Fruit fly (Drosophila melanogaster) whole organism, embryonic: ENCODE measurements around the gene CG45676.

Experiments
- Adf1 ChIP-seq: fragments of 200-800 bp; sonication (Bioruptor generic); IDR thresholded peaks from 2 replicates; pipeline ENCODE4 v1.3.6; 2022; ENCODE audit warnings: missing biosample characterization, missing genetic modification characterization
- Bgb ChIP-seq: fragments of 200-800 bp; sonication (Bioruptor generic); IDR thresholded peaks from 2 replicates; pipeline ENCODE4 v1.3.6; 2022; ENCODE audit warnings: missing biosample characterization, missing genetic modification characterization; ENCODE audit not compliant: partially characterized antibody
- CG10431 ChIP-seq: fragments of 200-800 bp; sonication (Bioruptor generic); optimal IDR thresholded peaks from 3 replicates; lab custom pipeline; 2018; ENCODE audit warnings: missing biosample characterization, mild to moderate bottlenecking, missing genetic modification characterization
- CG11398 ChIP-seq: fragments of 200-800 bp; sonication (Bioruptor generic); optimal IDR thresholded peaks from 2 replicates; lab custom pipeline; 2016; ENCODE audit warnings: missing biosample characterization, missing genetic modification characterization
- CG11695 ChIP-seq: fragments of 200-800 bp; sonication (Bioruptor generic); IDR thresholded peaks from 3 replicates; pipeline ENCODE4 v1.3.6; 2022; ENCODE audit warnings: missing biosample characterization, missing genetic modification characterization
- CG12769 ChIP-seq: fragments of 200-800 bp; sonication (Bioruptor generic); optimal IDR thresholded peaks from 2 replicates; lab custom pipeline; 2019; ENCODE audit warnings: missing biosample characterization, mild to moderate bottlenecking, missing genetic modification characterization, moderate library complexity
- CG13424 ChIP-seq: fragments of 200-800 bp; sonication (Bioruptor generic); optimal IDR thresholded peaks from 2 replicates; lab custom pipeline; 2019; ENCODE audit warnings: missing biosample characterization, mild to moderate bottlenecking, missing genetic modification characterization, moderate library complexity
- CG15479 ChIP-seq: fragments of 200-800 bp; sonication (Bioruptor generic); optimal IDR thresholded peaks from 3 replicates; lab custom pipeline; 2019; ENCODE audit warnings: missing biosample characterization, mild to moderate bottlenecking, missing genetic modification characterization, moderate library complexity
- CG16815 ChIP-seq: fragments of 200-800 bp; sonication (Bioruptor generic); optimal IDR thresholded peaks from 3 replicates; lab custom pipeline; 2017; ENCODE audit warnings: missing biosample characterization, mild to moderate bottlenecking, missing genetic modification characterization
- CG17385 ChIP-seq: fragments of 200-800 bp; sonication (Bioruptor generic); optimal IDR thresholded peaks from 3 replicates; lab custom pipeline; 2018; ENCODE audit warnings: missing biosample characterization, mild to moderate bottlenecking, missing genetic modification characterization
- CG1792 ChIP-seq: fragments of 200-800 bp; sonication (Bioruptor generic); optimal IDR thresholded peaks from 2 replicates; lab custom pipeline; 2016; ENCODE audit warnings: missing biosample characterization, missing genetic modification characterization
- CG18011 ChIP-seq: fragments of 200-800 bp; sonication (Bioruptor generic); optimal IDR thresholded peaks from 2 replicates; lab custom pipeline; 2017; ENCODE audit warnings: missing biosample characterization, missing genetic modification characterization, mild to moderate bottlenecking, moderate library complexity, missing genotype
- CG30020 ChIP-seq: fragments of 200-800 bp; optimal IDR thresholded peaks from 2 replicates; lab custom pipeline; 2019; ENCODE audit warnings: missing biosample characterization, mild to moderate bottlenecking, missing genetic modification characterization, moderate library complexity
- CG31224 ChIP-seq: fragments of 200-800 bp; sonication (Bioruptor generic); IDR thresholded peaks from 2 replicates; pipeline ENCODE4 v1.3.6; 2022; ENCODE audit warnings: missing biosample characterization, missing genetic modification characterization
- CG32532 ChIP-seq: fragments of 200-800 bp; sonication (Bioruptor generic); IDR thresholded peaks from 2 replicates; pipeline ENCODE4 v1.3.6; 2022; ENCODE audit warnings: missing biosample characterization, missing genetic modification characterization
- CG34376 ChIP-seq: fragments of 200-800 bp; sonication (Bioruptor generic); optimal IDR thresholded peaks from 2 replicates; lab custom pipeline; 2018; ENCODE audit warnings: missing biosample characterization, mild to moderate bottlenecking, missing genetic modification characterization
- CG34422 ChIP-seq: fragments of 200-800 bp; sonication (Bioruptor generic); IDR thresholded peaks from 3 replicates; pipeline ENCODE4 v1.3.6; 2022; ENCODE audit warnings: missing biosample characterization, missing genetic modification characterization
- CG5245 ChIP-seq: fragments of 200-800 bp; sonication (Bioruptor generic); optimal IDR thresholded peaks from 3 replicates; lab custom pipeline; 2016; ENCODE audit warnings: missing biosample characterization, missing genetic modification characterization
- CG7963 ChIP-seq: fragments of 200-800 bp; sonication (Bioruptor generic); IDR thresholded peaks from 3 replicates; pipeline ENCODE4 v1.3.6; 2022; ENCODE audit warnings: missing biosample characterization, missing genetic modification characterization; ENCODE audit not compliant: partially characterized antibody
- CG9609 ChIP-seq: fragments of 200-800 bp; sonication (Bioruptor generic); optimal IDR thresholded peaks from 3 replicates; lab custom pipeline; 2016; ENCODE audit warnings: missing biosample characterization, missing genetic modification characterization
- CG9797 ChIP-seq: fragments of 200-800 bp; sonication (Bioruptor generic); optimal IDR thresholded peaks from 3 replicates; lab custom pipeline; 2018; ENCODE audit warnings: missing biosample characterization, mild to moderate bottlenecking, missing genetic modification characterization
- CG9932 ChIP-seq: fragments of 200-800 bp; sonication (Bioruptor generic); IDR thresholded peaks from 2 replicates; pipeline ENCODE4 v1.3.6; 2022; ENCODE audit warnings: missing biosample characterization, missing genetic modification characterization
- Dad ChIP-seq: fragments of 200-800 bp; sonication (Bioruptor generic); optimal IDR thresholded peaks from 3 replicates; lab custom pipeline; 2016; ENCODE audit warnings: missing biosample characterization, missing genetic modification characterization
- Deaf1 ChIP-seq: fragments of 200-800 bp; optimal IDR thresholded peaks from 3 replicates; lab custom pipeline; 2019; ENCODE audit warnings: missing biosample characterization, mild to moderate bottlenecking, missing genetic modification characterization, moderate library complexity
- Doc2 ChIP-seq: fragments of 200-800 bp; sonication (Bioruptor generic); IDR thresholded peaks from 2 replicates; pipeline ENCODE4 v1.3.6; 2022; ENCODE audit warnings: missing biosample characterization, missing genetic modification characterization
- Gsc ChIP-seq: fragments of 200-800 bp; sonication (Bioruptor generic); IDR thresholded peaks from 2 replicates; pipeline ENCODE4 v1.3.6; 2022; ENCODE audit warnings: missing biosample characterization, missing genetic modification characterization
- MESR4 ChIP-seq: fragments of 200-800 bp; sonication (Bioruptor generic); optimal IDR thresholded peaks from 2 replicates; lab custom pipeline; 2018; ENCODE audit warnings: missing biosample characterization, mild to moderate bottlenecking, missing genetic modification characterization, moderate library complexity
- Med ChIP-seq: fragments of 200-800 bp; sonication (Bioruptor generic); peaks from one replicate; lab custom pipeline; 2016; ENCODE audit warnings: missing biosample characterization, missing genetic modification characterization, mild to moderate bottlenecking, inconsistent platforms, moderate library complexity
- Meics ChIP-seq: fragments of 200-800 bp; sonication (Bioruptor generic); optimal IDR thresholded peaks from 2 replicates; lab custom pipeline; 2017; ENCODE audit warnings: missing biosample characterization, mild to moderate bottlenecking, missing genetic modification characterization
- NK7.1 ChIP-seq: fragments of 200-800 bp; sonication (Bioruptor generic); optimal IDR thresholded peaks from 3 replicates; lab custom pipeline; 2016; ENCODE audit warnings: missing biosample characterization, missing genetic modification characterization
- Nf-YB ChIP-seq: fragments of 200-800 bp; sonication (Bioruptor generic); optimal IDR thresholded peaks from 3 replicates; lab custom pipeline; 2019; ENCODE audit warnings: missing biosample characterization, mild to moderate bottlenecking, missing genetic modification characterization, moderate library complexity
- Oaz ChIP-seq: fragments of 200-800 bp; sonication (Bioruptor generic); IDR thresholded peaks from 2 replicates; pipeline ENCODE4 v1.3.6; 2022; ENCODE audit warnings: missing biosample characterization, missing genetic modification characterization
- Scr ChIP-seq: fragments of 200-800 bp; sonication (Bioruptor generic); IDR thresholded peaks from 2 replicates; pipeline ENCODE4 v1.3.6; 2022; ENCODE audit warnings: missing biosample characterization, missing genetic modification characterization; ENCODE audit not compliant: partially characterized antibody
- Sin3A ChIP-seq: fragments of >200 bp; optimal IDR thresholded peaks from 2 replicates; lab custom pipeline; 2018
- Six4 ChIP-seq: fragments of 200-800 bp; sonication (Bioruptor generic); optimal IDR thresholded peaks from 2 replicates; lab custom pipeline; 2016; ENCODE audit warnings: missing biosample characterization, missing genetic modification characterization
- Ssrp ChIP-seq: fragments of 200-800 bp; sonication (Bioruptor generic); optimal IDR thresholded peaks from 2 replicates; lab custom pipeline; 2018; ENCODE audit warnings: missing biosample characterization, mild to moderate bottlenecking, missing genetic modification characterization, moderate library complexity
- ara ChIP-seq: fragments of 200-800 bp; sonication (Bioruptor generic); IDR thresholded peaks from 2 replicates; pipeline ENCODE4 v1.3.6; 2022; ENCODE audit warnings: missing biosample characterization, missing genetic modification characterization
- bowl ChIP-seq: fragments of 200-800 bp; sonication (Bioruptor generic); IDR thresholded peaks from 2 replicates; pipeline ENCODE4 v1.3.6; 2022; ENCODE audit warnings: missing biosample characterization, missing genetic modification characterization
- chn ChIP-seq: fragments of 200-800 bp; sonication (Bioruptor generic); optimal IDR thresholded peaks from 2 replicates; lab custom pipeline; 2016; ENCODE audit warnings: missing biosample characterization, missing genetic modification characterization
- ci ChIP-seq: fragments of 200-800 bp; sonication (Bioruptor generic); IDR thresholded peaks from 3 replicates; pipeline ENCODE4 v1.3.6; 2022; ENCODE audit warnings: missing biosample characterization, missing genetic modification characterization
- dati ChIP-seq: fragments of 200-800 bp; sonication (Bioruptor generic); IDR thresholded peaks from 2 replicates; pipeline ENCODE4 v1.3.6; 2022; ENCODE audit warnings: missing biosample characterization, missing genetic modification characterization
- gem ChIP-seq: fragments of 200-800 bp; sonication (Bioruptor generic); optimal IDR thresholded peaks from 2 replicates; lab custom pipeline; 2019; ENCODE audit warnings: missing biosample characterization, mild to moderate bottlenecking, missing genetic modification characterization, moderate library complexity
- jigr1 ChIP-seq: fragments of 200-800 bp; sonication (Bioruptor generic); IDR thresholded peaks from 3 replicates; pipeline ENCODE4 v1.3.6; 2022; ENCODE audit warnings: missing biosample characterization, missing genetic modification characterization
- onecut ChIP-seq: fragments of 200-800 bp; sonication (Bioruptor generic); IDR thresholded peaks from 2 replicates; pipeline ENCODE4 v1.3.6; 2022; ENCODE audit warnings: missing biosample characterization, missing genetic modification characterization
- row ChIP-seq: fragments of 200-800 bp; sonication (Bioruptor generic); IDR thresholded peaks from 3 replicates; pipeline ENCODE4 v1.3.6; 2022; ENCODE audit warnings: missing biosample characterization, missing genetic modification characterization
- sr ChIP-seq: fragments of 200-800 bp; sonication (Bioruptor generic); IDR thresholded peaks from 3 replicates; pipeline ENCODE4 v1.3.6; 2022; ENCODE audit warnings: missing biosample characterization, missing genetic modification characterization
- tap ChIP-seq: fragments of 200-800 bp; optimal IDR thresholded peaks from 3 replicates; lab custom pipeline; 2019; ENCODE audit warnings: missing biosample characterization, mild to moderate bottlenecking, missing genetic modification characterization, moderate library complexity
- toy ChIP-seq: fragments of 200-800 bp; sonication (Bioruptor generic); IDR thresholded peaks from 2 replicates; pipeline ENCODE4 v1.3.6; 2022; ENCODE audit warnings: missing biosample characterization, missing genetic modification characterization
- ttk ChIP-seq: fragments of 200-800 bp; sonication (Bioruptor generic); IDR thresholded peaks from 2 replicates; pipeline ENCODE4 v2.1.2; 2022; ENCODE audit warnings: missing biosample characterization, missing genetic modification characterization
- wdn ChIP-seq: fragments of 200-800 bp; sonication (Bioruptor generic); IDR thresholded peaks from 2 replicates; pipeline ENCODE4 v1.3.6; 2022; ENCODE audit warnings: missing biosample characterization, missing genetic modification characterization
- zfh1 ChIP-seq: fragments of 200-800 bp; sonication (Bioruptor generic); IDR thresholded peaks from 3 replicates; pipeline ENCODE4 v1.3.6; 2022; ENCODE audit warnings: missing biosample characterization, missing genetic modification characterization

CG45676 gene

DNA sequence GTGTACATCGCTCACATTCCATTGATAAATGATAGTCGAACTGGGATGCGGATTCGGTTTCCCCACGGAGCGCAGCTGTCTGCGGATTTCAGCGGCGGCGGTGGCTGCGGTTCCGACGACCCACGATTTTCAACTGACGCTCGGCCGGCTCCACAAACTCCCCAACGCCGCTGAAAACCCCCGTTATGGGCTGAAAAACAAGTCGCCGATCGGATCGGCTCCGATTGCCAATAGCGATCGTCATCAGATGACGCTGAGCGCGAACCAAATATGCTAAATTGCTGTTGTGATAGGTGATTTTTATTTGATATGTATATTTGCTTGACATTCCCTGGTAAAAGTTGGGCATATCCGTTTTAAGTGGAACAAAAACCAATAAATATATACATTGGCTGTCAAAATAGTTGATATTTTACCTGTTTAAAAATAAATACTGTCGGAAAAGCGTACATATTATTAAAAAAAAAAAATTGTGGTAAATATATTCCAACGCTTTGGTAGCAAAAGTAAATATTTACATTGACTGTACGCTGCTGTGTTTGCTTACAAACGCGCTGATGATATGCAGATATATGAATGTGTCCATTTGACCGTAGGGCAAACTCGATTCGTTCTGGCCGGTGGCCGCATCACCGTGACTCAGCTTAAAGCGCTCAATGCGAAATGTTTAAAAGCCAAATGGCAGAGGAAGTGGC lies 35.7 kb downstream of the CG45676 start (continued):
- TF ChIP-seq CG12769 (peak; percentile 49), CG18011 (GFP tag; lab: Kevin White, UChicago) (peak; percentile 20), CG16815 (peak; percentile 60), CG1792 (GFP tag; lab: Kevin White, UChicago) (peak; percentile 22), ara (GFP tag; lab: Robert Waterston, UW) (no peak), CG5245 (GFP tag; lab: Kevin White, UChicago) (no peak), Ssrp (tag; lab: Kevin White, UChicago) (peak; percentile 20), dati (no peak), toy (GFP tag; lab: Robert Waterston, UW) (0 out of 2 replicates have a peak, but pooled peaks have one; percentile 25), CG15479 (no peak), CG10431 (GFP tag; lab: Kevin White, UChicago) (no peak), bowl (GFP tag; lab: Robert Waterston, UW) (no peak), Adf1 (GFP tag; lab: Robert Waterston, UW) (0 out of 2 replicates have a peak, but pooled peaks have one; percentile 25), CG30020 (tag; lab: Kevin White, UChicago) (no peak), gem (tag; lab: Kevin White, UChicago) (peak; percentile 84), Scr (GFP tag; lab: Robert Waterston, UW) (no peak), wdn (GFP tag; lab: Robert Waterston, UW) (peak; percentile 47), CG7963 (GFP tag; lab: Robert Waterston, UW) (no peak), chn (GFP tag; lab: Kevin White, UChicago) (no peak), CG9609 (GFP tag; lab: Kevin White, UChicago) (peak; percentile 26), CG13424 (tag; lab: Kevin White, UChicago) (peak; percentile 73), CG34376 (no peak), Sin3A (lab: Kevin White, UChicago) (no peak), row (peak; percentile 72), CG11398 (GFP tag; lab: Kevin White, UChicago) (no peak), Bgb (GFP tag; lab: Robert Waterston, UW) (no peak), Meics (GFP tag; lab: Kevin White, UChicago) (peak; percentile 74), CG32532 (peak; percentile 76), CG17385 (GFP tag; lab: Kevin White, UChicago) (peak; percentile 13), Six4 (GFP tag; lab: Kevin White, UChicago) (no peak), CG9797 (no peak), Nf-YB (GFP tag; lab: Kevin White, UChicago) (no peak), Gsc (no peak), ci (GFP tag; lab: Robert Waterston, UW) (no peak), Oaz (peak; percentile 51; the same call in 1 of the 2 replicates), NK7.1 (GFP tag; lab: Kevin White, UChicago) (peak; percentile 3), tap (no peak), CG11695 (peak; percentile 51; the same call in 1 of the 3 replicates), Deaf1 (peak; percentile 63), CG9932 (GFP tag; lab: Robert Waterston, UW) (peak; percentile 85), jigr1 (no peak), zfh1 (GFP tag; lab: Robert Waterston, UW) (no peak), MESR4 (GFP tag; lab: Kevin White, UChicago) (no peak), Dad (GFP tag; lab: Kevin White, UChicago) (no peak), ttk (GFP tag; lab: Robert Waterston, UW) (no peak; the same call in none of the 2 replicates), CG34422 (GFP tag; lab: Robert Waterston, UW) (no peak; the same call in 2 of the 3 replicates), onecut (GFP tag; lab: Robert Waterston, UW) (no peak), sr (GFP tag; lab: Robert Waterston, UW) (no peak), CG31224 (peak; percentile 38; the same call in 1 of the 2 replicates), Doc2 (GFP tag; lab: Robert Waterston, UW) (no peak), Med (GFP tag; lab: Kevin White, UChicago) (peak; percentile 93)
